Fruit fly (Drosophila melanogaster) whole organism, adult: Measurements from ENCODE around the gene TfAP-2.

Source experiments
- CG14711 ChIP-seq: fragments of 200-800 bp; sonication (Bioruptor generic); optimal IDR thresholded peaks from 2 replicates; lab custom pipeline; 2018; ENCODE audit warnings: missing biosample characterization, mild to moderate bottlenecking, missing genetic modification characterization, moderate library complexity
- CG1620 ChIP-seq: fragments of 200-800 bp; sonication (Bioruptor generic); optimal IDR thresholded peaks from 2 replicates; lab custom pipeline; 2016; ENCODE audit warnings: missing biosample characterization, missing genetic modification characterization

DNA sequence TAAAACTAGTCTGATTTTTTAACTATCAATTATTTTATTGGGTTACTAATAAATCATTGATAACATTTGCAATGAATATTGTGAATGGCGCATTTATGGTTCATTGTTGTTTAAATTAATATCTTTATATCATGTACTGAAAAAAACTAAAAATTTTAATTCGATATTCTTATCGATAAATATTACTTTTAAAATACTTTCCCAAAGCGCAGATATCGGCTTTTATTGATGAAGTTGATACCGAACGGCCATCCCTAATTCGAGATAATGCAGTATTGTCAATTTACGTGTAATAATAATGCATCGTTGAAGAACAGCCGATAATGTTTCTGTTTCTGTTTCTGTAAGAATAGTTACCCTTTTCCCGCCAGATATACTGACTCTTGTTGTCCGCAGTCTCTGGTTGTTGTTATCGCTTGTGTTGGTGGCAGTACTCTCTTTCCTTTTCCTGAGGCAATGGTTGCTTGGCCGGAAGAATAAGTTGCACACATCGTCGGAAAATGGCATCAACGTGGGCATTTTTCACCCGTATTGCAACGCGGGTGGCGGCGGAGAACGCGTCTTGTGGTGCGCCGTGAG, 39.5 kb downstream of the TfAP-2 start:
- no peak for TF ChIP-seq CG14711 (tag; lab: Kevin White, UChicago)
- TF ChIP-seq CG1620 (GFP tag; lab: Kevin White, UChicago), result no peak
